Fruit fly (Drosophila melanogaster) whole organism, prepupa: Measurements from ENCODE around the gene CG32668.

Source experiments
- Blimp-1 ChIP-seq: fragments of 200-800 bp; sonication (Bioruptor generic); optimal IDR thresholded peaks from 3 replicates; lab custom pipeline; 2017; ENCODE audit warnings: missing biosample characterization, missing genetic modification characterization, mild to moderate bottlenecking, moderate library complexity, missing genetic modification reagents
- CG10631 ChIP-seq: fragments of 200-800 bp; sonication (Bioruptor generic); optimal IDR thresholded peaks from 2 replicates; lab custom pipeline; 2016; ENCODE audit warnings: missing biosample characterization, missing genetic modification characterization
- CG11294 ChIP-seq: fragments of 200-800 bp; sonication (Bioruptor generic); IDR thresholded peaks from 2 replicates; pipeline ENCODE4 v1.3.6; 2022; ENCODE audit warnings: missing biosample characterization, missing genetic modification characterization
- CG11762 ChIP-seq: fragments of 200-800 bp; sonication (Bioruptor generic); optimal IDR thresholded peaks from 3 replicates; lab custom pipeline; 2016; ENCODE audit warnings: missing biosample characterization, missing genetic modification characterization; ENCODE audit not compliant: insufficient read depth
- CG11902 ChIP-seq: fragments of 200-800 bp; sonication (Bioruptor generic); optimal IDR thresholded peaks from 3 replicates; lab custom pipeline; 2016; ENCODE audit warnings: missing biosample characterization, missing genetic modification characterization
- CG15336 ChIP-seq: fragments of 200-800 bp; sonication (Bioruptor generic); IDR thresholded peaks from 2 replicates; pipeline ENCODE4 v1.3.6; 2022; ENCODE audit warnings: missing biosample characterization, missing genetic modification characterization
- CG1621 ChIP-seq: fragments of 200-800 bp; sonication (Bioruptor generic); optimal IDR thresholded peaks from 3 replicates; lab custom pipeline; 2018; ENCODE audit warnings: missing biosample characterization, mild to moderate bottlenecking, missing genetic modification characterization
- CG16779 ChIP-seq: fragments of 200-800 bp; sonication (Bioruptor generic); optimal IDR thresholded peaks from 3 replicates; lab custom pipeline; 2017; ENCODE audit warnings: missing biosample characterization, mild to moderate bottlenecking, missing genetic modification characterization
- CG3032 ChIP-seq: fragments of 200-800 bp; optimal IDR thresholded peaks from 2 replicates; lab custom pipeline; 2019; ENCODE audit warnings: missing biosample characterization, mild to moderate bottlenecking, missing genetic modification characterization, moderate library complexity
- CG34406 ChIP-seq: fragments of 200-800 bp; sonication (Bioruptor generic); optimal IDR thresholded peaks from 3 replicates; lab custom pipeline; 2016; ENCODE audit warnings: missing biosample characterization, missing genetic modification characterization
- CG3919 ChIP-seq: fragments of 200-800 bp; sonication (Bioruptor generic); optimal IDR thresholded peaks from 3 replicates; lab custom pipeline; 2016; ENCODE audit warnings: missing biosample characterization, missing genetic modification characterization
- CG4318 ChIP-seq: fragments of 200-800 bp; sonication (Bioruptor generic); optimal IDR thresholded peaks from 3 replicates; lab custom pipeline; 2017; ENCODE audit warnings: missing biosample characterization, mild to moderate bottlenecking, missing genetic modification characterization
- CG6163 ChIP-seq: fragments of 200-800 bp; sonication (Bioruptor generic); IDR thresholded peaks from 3 replicates; pipeline ENCODE4 v1.3.6; 2022; ENCODE audit warnings: missing biosample characterization, missing genetic modification characterization
- CG6276 ChIP-seq: fragments of 200-800 bp; sonication (Bioruptor generic); optimal IDR thresholded peaks from 2 replicates; lab custom pipeline; 2017; ENCODE audit warnings: missing biosample characterization, mild to moderate bottlenecking, missing genetic modification characterization
- CG6808 ChIP-seq: fragments of 200-800 bp; sonication (Bioruptor generic); optimal IDR thresholded peaks from 3 replicates; lab custom pipeline; 2017; ENCODE audit warnings: missing biosample characterization, missing genetic modification characterization, mild to moderate bottlenecking, moderate library complexity, missing genetic modification reagents
- CG7368 ChIP-seq: fragments of 200-800 bp; sonication (Bioruptor generic); optimal IDR thresholded peaks from 3 replicates; lab custom pipeline; 2016; ENCODE audit warnings: missing biosample characterization, missing genetic modification characterization
- CG8119 ChIP-seq: fragments of 200-800 bp; sonication (Bioruptor generic); IDR thresholded peaks from 3 replicates; pipeline ENCODE4 v1.3.6; 2022; ENCODE audit warnings: missing biosample characterization, missing genetic modification characterization
- CG8319 ChIP-seq: fragments of 200-800 bp; sonication (Bioruptor generic); optimal IDR thresholded peaks from 3 replicates; lab custom pipeline; 2016; ENCODE audit warnings: missing biosample characterization, missing genetic modification characterization
- CG8632 ChIP-seq: fragments of 200-800 bp; sonication (Bioruptor generic); optimal IDR thresholded peaks from 3 replicates; lab custom pipeline; 2016; ENCODE audit warnings: missing biosample characterization, missing genetic modification characterization
- CG9139 ChIP-seq: fragments of 200-800 bp; sonication (Bioruptor generic); optimal IDR thresholded peaks from 3 replicates; lab custom pipeline; 2017; ENCODE audit warnings: missing biosample characterization, mild to moderate bottlenecking, missing genetic modification characterization
- Eip78C ChIP-seq: fragments of 200-800 bp; sonication (Bioruptor generic); peaks from one replicate; lab custom pipeline; 2016; ENCODE audit warnings: missing biosample characterization, missing genetic modification characterization
- Eip93F ChIP-seq: fragments of 200-800 bp; sonication (Bioruptor generic); optimal IDR thresholded peaks from 2 replicates; lab custom pipeline; 2016; ENCODE audit warnings: missing biosample characterization, mild to moderate bottlenecking, missing genetic modification characterization
- Ets21C ChIP-seq: fragments of 200-800 bp; sonication (Bioruptor generic); optimal IDR thresholded peaks from 3 replicates; lab custom pipeline; 2016; ENCODE audit warnings: missing biosample characterization, missing genetic modification characterization
- Ets96B ChIP-seq: fragments of 200-800 bp; optimal IDR thresholded peaks from 2 replicates; lab custom pipeline; 2019; ENCODE audit warnings: missing biosample characterization, mild to moderate bottlenecking, missing genetic modification characterization, moderate library complexity
- Gug ChIP-seq: fragments of 200-800 bp; sonication (Bioruptor generic); IDR thresholded peaks from 2 replicates; pipeline ENCODE4 v1.3.6; 2022; ENCODE audit warnings: missing biosample characterization, missing genetic modification characterization
- Hr38 ChIP-seq: sonication (Bioruptor generic); optimal IDR thresholded peaks from 2 replicates; lab custom pipeline; 2016; ENCODE audit warnings: missing biosample characterization, missing genetic modification characterization
- Hr39 ChIP-seq: fragments of 200-800 bp; sonication (Bioruptor generic); optimal IDR thresholded peaks from 2 replicates; lab custom pipeline; 2016; ENCODE audit warnings: missing biosample characterization, missing genetic modification characterization
- Hr4 ChIP-seq: fragments of 200-800 bp; sonication (Bioruptor generic); optimal IDR thresholded peaks from 3 replicates; lab custom pipeline; 2016; ENCODE audit warnings: missing biosample characterization, missing genetic modification characterization
- OdsH ChIP-seq: fragments of 200-800 bp; sonication (Bioruptor generic); optimal IDR thresholded peaks from 3 replicates; lab custom pipeline; 2016; ENCODE audit warnings: missing biosample characterization, missing genetic modification characterization
- Smox ChIP-seq: fragments of 200-800 bp; sonication (Bioruptor generic); optimal IDR thresholded peaks from 3 replicates; lab custom pipeline; 2016; ENCODE audit warnings: missing biosample characterization, missing genetic modification characterization
- Sox102F ChIP-seq: fragments of 200-800 bp; sonication (Bioruptor generic); optimal IDR thresholded peaks from 2 replicates; lab custom pipeline; 2016; ENCODE audit warnings: missing biosample characterization, mild to moderate bottlenecking, missing genetic modification characterization
- Sox14 ChIP-seq: fragments of 200-800 bp; sonication (Bioruptor generic); optimal IDR thresholded peaks from 3 replicates; lab custom pipeline; 2016; ENCODE audit warnings: missing biosample characterization, missing genetic modification characterization
- achi ChIP-seq: fragments of 200-800 bp; sonication (Bioruptor generic); optimal IDR thresholded peaks from 3 replicates; lab custom pipeline; 2016; ENCODE audit warnings: missing biosample characterization, missing genetic modification characterization
- acj6 ChIP-seq: fragments of 200-800 bp; sonication (Bioruptor generic); optimal IDR thresholded peaks from 3 replicates; lab custom pipeline; 2016; ENCODE audit warnings: missing biosample characterization, missing genetic modification characterization
- cyc ChIP-seq: fragments of 200-800 bp; sonication (Bioruptor generic); optimal IDR thresholded peaks from 3 replicates; lab custom pipeline; 2016; ENCODE audit warnings: missing biosample characterization, missing genetic modification characterization
- dac ChIP-seq: fragments of 200-800 bp; sonication (Bioruptor generic); optimal IDR thresholded peaks from 2 replicates; lab custom pipeline; 2017; ENCODE audit warnings: missing biosample characterization, mild to moderate bottlenecking, missing genetic modification characterization
- dsx ChIP-seq: fragments of 200-800 bp; optimal IDR thresholded peaks from 3 replicates; lab custom pipeline; 2019; ENCODE audit warnings: missing biosample characterization, mild to moderate bottlenecking, missing genetic modification characterization, moderate library complexity; ENCODE audit not compliant: poor library complexity, severe bottlenecking
- eg ChIP-seq: fragments of 200-800 bp; sonication (Bioruptor generic); IDR thresholded peaks from 3 replicates; pipeline ENCODE4 v1.3.6; 2022; ENCODE audit warnings: missing biosample characterization, missing genetic modification characterization
- fd59A ChIP-seq: fragments of 200-800 bp; sonication (Bioruptor generic); optimal IDR thresholded peaks from 2 replicates; lab custom pipeline; 2017; ENCODE audit warnings: missing biosample characterization, mild to moderate bottlenecking, missing genetic modification characterization, missing genetic modification reagents
- fkh ChIP-seq: fragments of 200-800 bp; sonication (Bioruptor generic); optimal IDR thresholded peaks from 3 replicates; lab custom pipeline; 2017; ENCODE audit warnings: missing biosample characterization, mild to moderate bottlenecking, missing genetic modification characterization, moderate library complexity
- lz ChIP-seq: fragments of 200-800 bp; sonication (Bioruptor generic); optimal IDR thresholded peaks from 3 replicates; lab custom pipeline; 2016; ENCODE audit warnings: missing biosample characterization, missing genetic modification characterization
- net ChIP-seq: fragments of 200-800 bp; sonication (Bioruptor generic); optimal IDR thresholded peaks from 3 replicates; lab custom pipeline; 2016; ENCODE audit warnings: missing biosample characterization, missing genetic modification characterization
- pdm3 ChIP-seq: fragments of 200-800 bp; sonication (Bioruptor generic); optimal IDR thresholded peaks from 3 replicates; lab custom pipeline; 2016; ENCODE audit warnings: missing biosample characterization, missing genetic modification characterization
- salr ChIP-seq, 2 experiments: fragments of 200-800 bp; sonication (Bioruptor generic); optimal IDR thresholded peaks; 3 replicates each; lab custom pipeline; 2016 to 2018; ENCODE audit warnings: missing biosample characterization in 2 of 2, missing genetic modification characterization in 2 of 2, mild to moderate bottlenecking in 1 of 2
- spab ChIP-seq: fragments of 200-800 bp; sonication (Bioruptor generic); optimal IDR thresholded peaks from 2 replicates; lab custom pipeline; 2017; ENCODE audit warnings: missing biosample characterization, mild to moderate bottlenecking, missing genetic modification characterization, missing genetic modification reagents
- topi ChIP-seq: fragments of 200-800 bp; sonication (Bioruptor generic); optimal IDR thresholded peaks from 3 replicates; lab custom pipeline; 2016; ENCODE audit warnings: missing biosample characterization, missing genetic modification characterization
- vri ChIP-seq: fragments of 200-800 bp; sonication (Bioruptor generic); optimal IDR thresholded peaks from 3 replicates; lab custom pipeline; 2016; ENCODE audit warnings: missing biosample characterization, mild to moderate bottlenecking, missing genetic modification characterization

CG32668 gene

dm6 chrX:11147553-11148067, 11.9 kb downstream of the CG32668 start:
- TF ChIP-seq CG15336 (0 out of 2 replicates have a peak, but pooled peaks have one; percentile 7), dac (no peak), CG6163 (0 out of 3 replicates have a peak, but pooled peaks have one; percentile 5), OdsH (no peak), CG6808 (GFP tag; lab: Kevin White, UChicago) (peak; percentile 3), Sox102F (GFP tag; lab: Kevin White, UChicago) (peak; percentile 1), pdm3 (GFP tag; lab: Kevin White, UChicago) (no peak), Eip78C (GFP tag; lab: Kevin White, UChicago) (peak; percentile 30), CG6276 (peak; percentile 13), CG8119 (GFP tag; lab: Robert Waterston, UW) (peak; percentile 28; the same call in 1 of the 3 replicates)

dm6 chrX:11146598-11147176, 12.9 kb downstream of the CG32668 start:
- TF ChIP-seq Hr39 (GFP tag; lab: Kevin White, UChicago) (peak; percentile 20), cyc (GFP tag; lab: Kevin White, UChicago) (peak; percentile 1), CG8632 (GFP tag; lab: Kevin White, UChicago) (no peak), acj6 (GFP tag; lab: Kevin White, UChicago) (peak; percentile 50), CG3032 (tag; lab: Kevin White, UChicago) (peak; percentile 29), OdsH (peak; percentile 7), CG34406 (GFP tag; lab: Kevin White, UChicago) (peak; percentile 6), Sox14 (GFP tag; lab: Kevin White, UChicago) (peak; percentile 7), CG11294 (GFP tag; lab: Robert Waterston, UW) (no peak), salr (GFP tag; optimal IDR thresholded peaks at IDR 0.05; lab: Kevin White, UChicago) (no peak), CG6276 (no peak), dac (no peak), fd59A (GFP tag; lab: Kevin White, UChicago) (no peak), eg (GFP tag; lab: Robert Waterston, UW) (peak; percentile 76), net (GFP tag; lab: Kevin White, UChicago) (no peak), CG8319 (no peak), Hr38 (GFP tag; lab: Kevin White, UChicago) (no peak), Ets21C (no peak), CG10631 (GFP tag; lab: Kevin White, UChicago) (no peak), CG6163 (peak; percentile 77), CG15336 (0 out of 2 replicates have a peak, but pooled peaks have one; percentile 14), Blimp-1 (GFP tag; lab: Kevin White, UChicago) (no peak), CG3919 (GFP tag; lab: Kevin White, UChicago) (peak; percentile 37), Hr4 (GFP tag; lab: Kevin White, UChicago) (peak; percentile 25), achi (GFP tag; lab: Kevin White, UChicago) (peak; percentile 14), fkh (GFP tag; lab: Kevin White, UChicago) (no peak), CG16779 (tag; lab: Kevin White, UChicago) (no peak), Gug (GFP tag; lab: Robert Waterston, UW) (0 out of 2 replicates have a peak, but pooled peaks have one; percentile 9), dsx (GFP tag; lab: Kevin White, UChicago) (peak; percentile 44), Eip78C (GFP tag; lab: Kevin White, UChicago) (peak; percentile 62), CG8119 (GFP tag; lab: Robert Waterston, UW) (peak; percentile 33; the same call in 1 of the 3 replicates), CG11762 (GFP tag; lab: Kevin White, UChicago) (no peak), CG1621 (tag; lab: Kevin White, UChicago) (no peak), Sox102F (GFP tag; lab: Kevin White, UChicago) (peak; percentile 20), CG9139 (GFP tag; lab: Kevin White, UChicago) (no peak), CG4318 (GFP tag; lab: Kevin White, UChicago) (no peak), Smox (GFP tag; lab: Kevin White, UChicago) (peak; percentile 8), CG11902 (no peak), topi (GFP tag; lab: Kevin White, UChicago) (peak; percentile 51), spab (GFP tag; lab: Kevin White, UChicago) (no peak), vri (no peak), Ets96B (tag; lab: Kevin White, UChicago) (peak; percentile 38), lz (GFP tag; lab: Kevin White, UChicago) (peak; percentile 15), CG7368 (GFP tag; lab: Kevin White, UChicago) (peak; percentile 30), Eip93F (no peak), pdm3 (GFP tag; lab: Kevin White, UChicago) (peak; percentile 37)
